Worm (Caenorhabditis elegans): ENCODE results near the gene nhr-275.

- no peak for TF ChIP-seq elt-2 (tag; optimal IDR thresholded peaks at IDR 0.05)
- TF ChIP-seq snpc-4 (tag; optimal IDR thresholded peaks at IDR 0.05), result no peak
- no peak for TF ChIP-seq unc-39 (tag; optimal IDR thresholded peaks at IDR 0.05)
- TF ChIP-seq elt-1 (tag; optimal IDR thresholded peaks at IDR 0.05), result no peak
Observed at ce11 chrV:2226903-2227302, 40.0 kb downstream of the nhr-275 start, which contains the start of gene nhr-18.
